Fruit fly (Drosophila melanogaster) whole organism: ENCODE results near the gene CG8925.

Experiments
- CG8478 ChIP-seq: fragments of >200 bp; optimal IDR thresholded peaks from 2 replicates; lab custom pipeline; 2018; ENCODE audit warnings: inconsistent platforms
- Dll ChIP-seq: fragments of >200 bp; optimal IDR thresholded peaks from 2 replicates; lab custom pipeline; 2017
- EcR ChIP-seq, 2 experiments: fragments of >200 bp; optimal IDR thresholded peaks; 2 replicates each; lab custom pipeline; 2017; ENCODE audit warnings: missing biosample characterization in 2 of 2, missing genetic modification characterization in 2 of 2, missing genetic modification reagents in 2 of 2
- pan ChIP-seq: fragments of >200 bp; optimal IDR thresholded peaks from 2 replicates; lab custom pipeline; 2017
- psq ChIP-seq: fragments of >200 bp; optimal IDR thresholded peaks from 2 replicates; lab custom pipeline; 2017
- usp ChIP-seq: fragments of >200 bp; optimal IDR thresholded peaks from 2 replicates; lab custom pipeline; 2017; ENCODE audit warnings: missing biosample characterization, missing genetic modification characterization, mixed read lengths

DNA sequence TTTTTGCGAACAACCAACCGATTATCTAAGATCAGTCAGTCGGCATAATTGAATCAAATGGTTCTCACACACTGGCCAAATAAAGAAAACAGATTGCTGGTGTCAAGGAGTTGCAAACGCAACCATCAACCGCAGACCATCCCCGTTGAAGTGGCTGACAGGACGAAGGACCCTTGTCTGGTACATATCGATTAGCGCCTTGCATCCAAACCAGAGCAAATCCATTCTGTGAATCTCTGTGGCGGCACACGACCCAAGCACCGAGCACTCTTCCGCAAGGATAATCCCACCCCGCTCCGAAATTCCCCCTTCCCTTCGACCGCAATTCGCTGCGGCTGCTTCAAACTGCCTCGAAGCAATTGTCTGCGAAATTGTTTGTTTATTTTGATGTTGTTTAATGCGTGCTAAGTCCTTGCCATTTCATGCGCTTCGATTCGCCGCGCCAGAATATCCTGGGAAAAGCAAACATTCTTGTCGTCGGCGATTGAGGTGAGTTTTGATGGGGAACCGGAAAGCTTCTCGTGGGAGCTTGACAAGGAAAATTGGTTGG, 18.4 kb upstream of the CG8925 start:
- TF ChIP-seq usp (GFP tag; lab: Kevin White, UChicago) (no peak), psq (no peak), CG8478 (lab: Kevin White, UChicago) (no peak), Dll (lab: Kevin White, UChicago) (no peak), pan (lab: Kevin White, UChicago) (no peak), EcR (GFP tag; optimal IDR thresholded peaks at IDR 0.05; lab: Kevin White, UChicago) (no peak)
